Worm (Caenorhabditis elegans) whole organism, L4 larva: ENCODE measurements around the gene nhr-121.
"Not testable (repeated sequence)": the region's sequence is repeated elsewhere in the genome, so short reads cannot be mapped to it uniquely, and the experiment has no call there.

ENCODE experiments used
- F26F4.8 ChIP-seq: fragments of 200-800 bp; sonication (Bioruptor generic); conservative IDR thresholded peaks from 2 replicates; pipeline ENCODE4 v1.3.6; 2022; ENCODE audit warnings: missing genetic modification characterization, missing compliant biosample characterization
- F37D6.2 ChIP-seq: sonication (generic microtip); optimal IDR thresholded peaks from 2 replicates; lab custom pipeline; 2016; ENCODE audit warnings: mild to moderate bottlenecking, missing genetic modification characterization, missing compliant biosample characterization
- F44E2.7 ChIP-seq: fragments of 200-800 bp; sonication (Bioruptor generic); IDR thresholded peaks from 2 replicates; pipeline ENCODE4 v2.1.2; 2022; ENCODE audit warnings: missing genetic modification characterization, missing compliant biosample characterization
- T26A8.4 ChIP-seq: fragments of 200-800 bp; sonication (Bioruptor generic); IDR thresholded peaks from 2 replicates; pipeline ENCODE4 v1.3.6; 2022; ENCODE audit warnings: missing genetic modification characterization, missing compliant biosample characterization
- Y105C5A.15 ChIP-seq: fragments of 200-800 bp; sonication (Bioruptor generic); IDR thresholded peaks from 2 replicates; pipeline ENCODE4 v1.3.6; 2022; ENCODE audit warnings: missing genetic modification characterization, missing compliant biosample characterization
- Y48G9A.11 ChIP-seq: fragments of 200-800 bp; sonication (Bioruptor generic); IDR thresholded peaks from 2 replicates; pipeline ENCODE4 v1.3.6; 2022; ENCODE audit warnings: missing genetic modification reagents, missing genetic modification characterization, missing compliant biosample characterization
- Y75B8A.6 ChIP-seq: fragments of 200-800 bp; sonication (Bioruptor generic); IDR thresholded peaks from 2 replicates; pipeline ENCODE4 v1.3.6; 2022; ENCODE audit warnings: missing genetic modification reagents, missing genetic modification characterization, missing compliant biosample characterization
- ZK337.2 ChIP-seq: fragments of 200-800 bp; sonication (Bioruptor generic); IDR thresholded peaks from 2 replicates; pipeline ENCODE4 v1.3.6; 2022; ENCODE audit warnings: missing genetic modification reagents, missing genetic modification characterization, missing compliant biosample characterization
- aha-1 ChIP-seq: fragments of 150-350 bp; peaks from one replicate; lab custom pipeline; 2014; ENCODE audit warnings: missing biosample characterization, missing genetic modification characterization
- ceh-82 ChIP-seq: sonication (generic microtip); optimal IDR thresholded peaks from 2 replicates; lab custom pipeline; 2017; ENCODE audit warnings: missing biosample characterization, missing genetic modification characterization
- ces-1 ChIP-seq: fragments of 150-350 bp; sonication (generic microtip); optimal IDR thresholded peaks from 4 replicates; lab custom pipeline; 2014; ENCODE audit warnings: missing biosample characterization, missing genetic modification reagents, missing genetic modification characterization
- cey-2 ChIP-seq: sonication (generic microtip); optimal IDR thresholded peaks from 3 replicates; lab custom pipeline; 2017; ENCODE audit warnings: missing genetic modification characterization, mild to moderate bottlenecking, missing compliant biosample characterization, antibody characterized with exemption, borderline replicate concordance; ENCODE audit not compliant: insufficient read depth
- dmd-6 ChIP-seq: fragments of 200-800 bp; sonication (Bioruptor generic); IDR thresholded peaks from 2 replicates; pipeline ENCODE4 v1.3.6; 2022; ENCODE audit warnings: missing genetic modification reagents, missing genetic modification characterization, missing compliant biosample characterization
- dmd-8 ChIP-seq: fragments of 200-800 bp; sonication (Bioruptor generic); IDR thresholded peaks from 2 replicates; pipeline ENCODE4 v1.3.6; 2022; ENCODE audit warnings: missing genetic modification characterization, missing compliant biosample characterization
- dpl-1 ChIP-seq: fragments of 150-350 bp; optimal IDR thresholded peaks from 2 replicates; lab custom pipeline; 2014; ENCODE audit warnings: missing biosample characterization, missing genetic modification reagents, missing genetic modification characterization
- egl-43 ChIP-seq: fragments of 200-800 bp; sonication (Bioruptor generic); IDR thresholded peaks from 2 replicates; pipeline ENCODE4 v1.3.6; 2022; ENCODE audit warnings: missing genetic modification reagents, missing genetic modification characterization, missing compliant biosample characterization
- hlh-30 ChIP-seq: sonication (generic microtip); optimal IDR thresholded peaks from 2 replicates; lab custom pipeline; 2017; ENCODE audit warnings: antibody characterized with exemption, mild to moderate bottlenecking, missing genetic modification characterization, missing compliant biosample characterization; ENCODE audit not compliant: insufficient read depth
- hmg-1.1 ChIP-seq: fragments of 200-800 bp; sonication (Bioruptor generic); IDR thresholded peaks from 2 replicates; pipeline ENCODE4 v1.3.6; 2022; ENCODE audit warnings: missing genetic modification reagents, missing genetic modification characterization, missing compliant biosample characterization
- lim-7 ChIP-seq: fragments of 200-800 bp; sonication (Bioruptor generic); IDR thresholded peaks from 2 replicates; pipeline ENCODE4 v1.3.6; 2022; ENCODE audit warnings: missing genetic modification characterization, missing compliant biosample characterization
- lin-38 ChIP-seq: fragments of 200-800 bp; sonication (Bioruptor generic); IDR thresholded peaks from 2 replicates; pipeline ENCODE4 v1.3.6; 2022; ENCODE audit warnings: missing genetic modification reagents, missing genetic modification characterization, missing compliant biosample characterization
- lsy-2 ChIP-seq, 2 experiments: fragments of 150-350 bp in 1 of 2; sonication (generic microtip) in 1 of 2; optimal IDR thresholded peaks; 2 replicates each; lab custom pipeline; 2014 to 2017; ENCODE audit warnings: missing biosample characterization in 2 of 2, missing genetic modification characterization in 2 of 2
- madf-5 ChIP-seq, 2 experiments: fragments of 200-800 bp; sonication (Bioruptor generic); IDR thresholded peaks; 2 replicates each; pipeline ENCODE4 v1.3.6; 2022; ENCODE audit warnings: missing compliant biosample characterization in 2 of 2, missing genetic modification characterization in 2 of 2
- madf-9 ChIP-seq: fragments of 200-800 bp; sonication (Bioruptor generic); conservative IDR thresholded peaks from 2 replicates; pipeline ENCODE4 v1.3.6; 2022; ENCODE audit warnings: missing genetic modification reagents, missing genetic modification characterization, missing compliant biosample characterization
- mdt-29 ChIP-seq: fragments of 200-800 bp; sonication (Bioruptor generic); IDR thresholded peaks from 2 replicates; pipeline ENCODE4 v1.3.6; 2022; ENCODE audit warnings: missing genetic modification reagents, missing genetic modification characterization, missing compliant biosample characterization
- mes-2 ChIP-seq: sonication (generic microtip); optimal IDR thresholded peaks from 2 replicates; lab custom pipeline; 2016; ENCODE audit warnings: missing genotype, mild to moderate bottlenecking, missing genetic modification characterization, missing compliant biosample characterization; ENCODE audit not compliant: poor library complexity, severe bottlenecking
- mxl-2 ChIP-seq: fragments of 200-800 bp; sonication (Bioruptor generic); conservative IDR thresholded peaks from 2 replicates; pipeline ENCODE4 v1.3.6; 2022; ENCODE audit warnings: missing genetic modification reagents, missing genetic modification characterization, missing compliant biosample characterization
- nhr-102 ChIP-seq: sonication (generic microtip); optimal IDR thresholded peaks from 2 replicates; lab custom pipeline; 2016; ENCODE audit warnings: mild to moderate bottlenecking, missing genetic modification characterization, moderate library complexity, missing compliant biosample characterization
- nhr-41 ChIP-seq: fragments of 200-800 bp; sonication (Bioruptor generic); IDR thresholded peaks from 2 replicates; pipeline ENCODE4 v1.3.6; 2022; ENCODE audit warnings: missing genetic modification reagents, missing genetic modification characterization, missing compliant biosample characterization
- pha-4 ChIP-seq, 2 experiments: fragments of 150-350 bp in 1 of 2; fragments of 200-800 bp in 1 of 2; sonication (Bioruptor generic) in 1 of 2; IDR thresholded peaks in 1 of 2; optimal IDR thresholded peaks in 1 of 2; 2 replicates each; pipeline versions ENCODE4 v1.3.6 to Lab custom; 2014 to 2022; ENCODE audit warnings: missing genetic modification characterization in 2 of 2, missing genetic modification reagents in 2 of 2, missing biosample characterization in 1 of 2, missing compliant biosample characterization in 1 of 2
- php-3 ChIP-seq: fragments of 200-800 bp; sonication (Bioruptor generic); IDR thresholded peaks from 2 replicates; pipeline ENCODE4 v1.3.6; 2022; ENCODE audit warnings: missing genetic modification reagents, missing genetic modification characterization, missing compliant biosample characterization
- set-16 ChIP-seq: fragments of 200-800 bp; sonication (Bioruptor generic); IDR thresholded peaks from 2 replicates; pipeline ENCODE4 v1.3.6; 2022; ENCODE audit warnings: missing genetic modification reagents, missing genetic modification characterization, missing compliant biosample characterization
- snpc-1.2 ChIP-seq: fragments of 200-800 bp; sonication (Bioruptor generic); IDR thresholded peaks from 2 replicates; pipeline ENCODE4 v1.3.6; 2022; ENCODE audit warnings: missing genetic modification reagents, missing genetic modification characterization, missing compliant biosample characterization
- tra-1 ChIP-seq: fragments of 200-800 bp; sonication (Bioruptor generic); IDR thresholded peaks from 2 replicates; pipeline ENCODE4 v1.3.6; 2022; ENCODE audit warnings: missing genetic modification reagents, missing genetic modification characterization, missing compliant biosample characterization
- vab-7 ChIP-seq: fragments of 200-800 bp; sonication (Bioruptor generic); IDR thresholded peaks from 2 replicates; pipeline ENCODE4 v1.3.6; 2022; ENCODE audit warnings: missing genetic modification reagents, missing genetic modification characterization, missing compliant biosample characterization
- ztf-7 ChIP-seq: fragments of 150-350 bp; optimal IDR thresholded peaks from 2 replicates; lab custom pipeline; 2014; ENCODE audit warnings: missing biosample characterization, missing genetic modification characterization

The nhr-121 gene

DNA sequence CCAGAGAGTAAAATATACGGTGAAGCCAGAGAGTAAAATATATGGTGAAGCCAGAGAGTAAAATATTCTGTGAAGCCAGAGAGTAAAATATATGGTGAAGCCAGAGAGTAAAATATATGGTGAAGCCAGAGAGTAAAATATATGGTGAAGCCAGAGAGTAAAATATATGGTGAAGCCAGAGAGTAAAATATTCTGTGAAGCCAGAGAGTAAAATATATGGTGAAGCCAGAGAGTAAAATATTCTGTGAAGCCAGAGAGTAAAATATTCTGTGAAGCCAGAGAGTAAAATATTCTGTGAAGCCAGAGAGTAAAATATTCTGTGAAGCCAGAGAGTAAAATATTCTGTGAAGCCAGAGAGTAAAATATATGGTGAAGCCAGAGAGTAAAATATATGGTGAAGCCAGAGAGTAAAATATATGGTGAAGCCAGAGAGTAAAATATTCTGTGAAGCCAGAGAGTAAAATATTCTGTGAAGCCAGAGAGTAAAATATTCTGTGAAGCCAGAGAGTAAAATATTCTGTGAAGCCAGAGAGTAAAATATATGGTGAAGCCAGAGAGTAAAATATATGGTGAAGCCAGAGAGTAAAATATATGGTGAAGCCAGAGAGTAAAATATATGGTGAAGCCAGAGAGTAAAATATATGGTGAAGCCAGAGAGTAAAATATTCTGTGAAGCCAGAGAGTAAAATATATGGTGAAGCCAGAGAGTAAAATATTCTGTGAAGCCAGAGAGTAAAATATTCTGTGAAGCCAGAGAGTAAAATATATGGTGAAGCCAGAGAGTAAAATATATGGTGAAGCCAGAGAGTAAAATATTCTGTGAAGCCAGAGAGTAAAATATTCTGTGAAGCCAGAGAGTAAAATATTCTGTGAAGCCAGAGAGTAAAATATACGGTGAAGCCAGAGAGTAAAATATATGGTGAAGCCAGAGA is 42.9 kb upstream of the nhr-121 start:
- TF ChIP-seq Y105C5A.15 (GFP tag; lab: Robert Waterston, UW) (peak; percentile 96), mxl-2 (peak; percentile 74; the same call in 1 of the 2 replicates), T26A8.4 (GFP tag; lab: Robert Waterston, UW) (peak; percentile 37; the same call in 1 of the 2 replicates), Y75B8A.6 (GFP tag; lab: Robert Waterston, UW) (peak; percentile 98), madf-5 (GFP tag; IDR thresholded peaks at IDR 0.05; lab: Robert Waterston, UW) (peak; percentile 70 to 98; a peak in 3 of 4 replicates), dmd-8 (GFP tag; lab: Robert Waterston, UW) (peak; percentile 95), madf-9 (peak; percentile 83), ZK337.2 (GFP tag; lab: Robert Waterston, UW) (0 out of 2 replicates have a peak, but pooled peaks have one; percentile 39), nhr-41 (GFP tag; lab: Robert Waterston, UW) (0 out of 2 replicates have a peak, but pooled peaks have one; percentile 18), F26F4.8 (GFP tag; lab: Robert Waterston, UW) (peak; percentile 74), php-3 (GFP tag; lab: Robert Waterston, UW) (0 out of 2 replicates have a peak, but pooled peaks have one; percentile 16), set-16 (GFP tag; lab: Robert Waterston, UW) (peak; percentile 49; the same call in 1 of the 2 replicates), snpc-1.2 (GFP tag; lab: Robert Waterston, UW) (peak; percentile 72), tra-1 (GFP tag; lab: Robert Waterston, UW) (peak; percentile 80), F44E2.7 (GFP tag; lab: Robert Waterston, UW) (0 out of 2 replicates have a peak, but pooled peaks have one; percentile 36), lim-7 (peak; percentile 91)

- peak; percentile 85 for TF ChIP-seq lim-7
- TF ChIP-seq vab-7 (GFP tag; lab: Robert Waterston, UW) = peak; percentile 53; the same call in 1 of the 2 replicates
- TF ChIP-seq Y48G9A.11 (GFP tag; lab: Robert Waterston, UW) = 0 out of 2 replicates have a peak, but pooled peaks have one; percentile 37
- TF ChIP-seq pha-4 (GFP tag; IDR thresholded peaks at IDR 0.05; lab: Robert Waterston, UW) = peak; percentile 80; the same call in 1 of the 2 replicates
- TF ChIP-seq pha-4 (tag; optimal IDR thresholded peaks at IDR 0.05; lab: Kevin White, UChicago) = not testable (repeated sequence)
- TF ChIP-seq tra-1 (GFP tag; lab: Robert Waterston, UW) = 0 out of 2 replicates have a peak, but pooled peaks have one; percentile 14
- peak; percentile 75 for TF ChIP-seq lin-38 (GFP tag; lab: Robert Waterston, UW)
- TF ChIP-seq mdt-29 (GFP tag; lab: Robert Waterston, UW) = 0 out of 2 replicates have a peak, but pooled peaks have one; percentile 39
- 0 out of 2 replicates have a peak, but pooled peaks have one; percentile 70 for TF ChIP-seq dmd-8 (GFP tag; lab: Robert Waterston, UW)
- 0 out of 2 replicates have a peak, but pooled peaks have one; percentile 53 for TF ChIP-seq T26A8.4 (GFP tag; lab: Robert Waterston, UW)
- TF ChIP-seq egl-43 (GFP tag; lab: Robert Waterston, UW) = peak; percentile 81; the same call in 1 of the 2 replicates
- peak; percentile 55; the same call in 1 of the 2 replicates for TF ChIP-seq hmg-1.1 (GFP tag; lab: Robert Waterston, UW)
- TF ChIP-seq madf-5 (GFP tag; IDR thresholded peaks at IDR 0.05; lab: Robert Waterston, UW) = 0 out of 4 replicates have a peak, but pooled peaks of 1 of the 2 experiments have one; percentile 8
- TF ChIP-seq Y105C5A.15 (GFP tag; lab: Robert Waterston, UW) = 0 out of 2 replicates have a peak, but pooled peaks have one; percentile 27
- peak; percentile 84 for TF ChIP-seq F26F4.8 (GFP tag; lab: Robert Waterston, UW)
- peak; percentile 77 for TF ChIP-seq snpc-1.2 (GFP tag; lab: Robert Waterston, UW)
Measured at ce11 chrIII:2494717-2495116, 40.1 kb upstream of the nhr-121 start.

DNA sequence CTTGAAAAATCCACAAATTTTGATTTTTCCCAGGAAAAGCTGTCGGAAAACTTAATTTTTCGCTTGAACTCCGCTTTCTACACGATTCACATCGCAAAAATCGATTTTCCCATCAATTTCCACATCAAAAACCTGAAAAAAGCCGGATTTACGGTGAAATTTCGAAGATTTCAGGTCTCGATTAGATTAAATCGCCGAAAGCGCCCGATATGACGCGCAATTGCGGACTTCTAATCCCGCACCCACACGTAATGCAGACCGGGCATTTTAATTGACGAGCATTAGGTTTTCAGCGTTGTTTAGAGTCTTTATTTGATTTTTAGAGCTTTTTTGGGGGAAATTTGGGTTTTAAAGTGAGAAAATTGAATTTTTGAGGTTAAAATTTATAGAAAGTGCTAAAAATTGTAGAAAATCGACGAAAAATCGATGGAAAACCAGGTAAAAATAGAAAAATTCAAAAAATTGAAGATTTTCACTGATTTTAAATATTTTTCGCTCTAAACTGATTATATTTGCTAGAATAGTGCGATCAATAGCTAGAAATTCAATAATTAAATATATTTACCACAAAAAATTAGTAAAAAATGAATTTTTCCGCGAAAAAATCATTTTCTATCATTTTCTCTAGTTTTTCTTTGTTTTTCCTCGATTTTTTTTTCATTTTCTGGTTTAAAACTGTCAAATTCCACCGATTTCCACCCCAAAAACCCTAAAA is 32.6 kb upstream of the nhr-121 start, which contains the start of gene Y54F10AL.1:
Gene Y54F10AL.1 (plus strand): TSS at position 665 of the 715 bp plus-strand sequence.
- TF ChIP-seq dmd-6 (no peak), hlh-30 (tag; lab: Kevin White, UChicago) (no peak), mes-2 (peak; percentile 46), php-3 (GFP tag; lab: Robert Waterston, UW) (no peak), ces-1 (no peak), ztf-7 (tag; lab: Kevin White, UChicago) (no peak), F37D6.2 (tag; lab: Kevin White, UChicago) (no peak), lsy-2 (tag; optimal IDR thresholded peaks at IDR 0.05; lab: Kevin White, UChicago) (peak in 1 of 2 experiments; percentile 40), F26F4.8 (GFP tag; lab: Robert Waterston, UW) (no peak), ceh-82 (no peak), lin-38 (GFP tag; lab: Robert Waterston, UW) (peak; percentile 36), aha-1 (peak; percentile 88), cey-2 (tag; lab: Kevin White, UChicago) (no peak), dpl-1 (GFP tag; lab: Kevin White, UChicago) (peak; percentile 24), nhr-41 (GFP tag; lab: Robert Waterston, UW) (no peak), nhr-102 (tag; lab: Kevin White, UChicago) (no peak), egl-43 (GFP tag; lab: Robert Waterston, UW) (no peak)
